Worm (Caenorhabditis elegans) whole organism, early embryonic: ENCODE data around the gene F27D9.13.

Source experiments
- B0310.2 ChIP-seq: sonication (generic microtip); optimal IDR thresholded peaks from 2 replicates; lab custom pipeline; 2016; ENCODE audit warnings: mild to moderate bottlenecking, missing genetic modification characterization, missing compliant biosample characterization
- F13C5.2 ChIP-seq: sonication (generic microtip); optimal IDR thresholded peaks from 2 replicates; lab custom pipeline; 2017; ENCODE audit warnings: mild to moderate bottlenecking, missing genetic modification characterization, inconsistent platforms, missing compliant biosample characterization
- aly-1 ChIP-seq: sonication (generic microtip); optimal IDR thresholded peaks from 2 replicates; lab custom pipeline; 2016; ENCODE audit warnings: missing genetic modification characterization, missing compliant biosample characterization
- ama-1 ChIP-seq: fragments of 150-350 bp; optimal IDR thresholded peaks from 2 replicates; lab custom pipeline; 2014
- ceh-13 ChIP-seq: fragments of 200-800 bp; sonication (Bioruptor generic); optimal IDR thresholded peaks from 2 replicates; lab custom pipeline; 2018; ENCODE audit warnings: mild to moderate bottlenecking, missing genetic modification characterization, missing compliant biosample characterization
- ceh-36 ChIP-seq: sonication (generic microtip); optimal IDR thresholded peaks from 2 replicates; lab custom pipeline; 2016; ENCODE audit warnings: missing genetic modification characterization, inconsistent platforms, missing compliant biosample characterization
- ets-7 ChIP-seq: sonication (generic microtip); optimal IDR thresholded peaks from 2 replicates; lab custom pipeline; 2016; ENCODE audit warnings: missing genotype, missing genetic modification characterization, missing compliant biosample characterization
- flt-1 ChIP-seq: fragments of 200-800 bp; sonication (Bioruptor generic); IDR thresholded peaks from 2 replicates; pipeline ENCODE4 v1.3.6; 2022; ENCODE audit warnings: missing genetic modification characterization, missing compliant biosample characterization
- hmbx-1 ChIP-seq: sonication (generic microtip); optimal IDR thresholded peaks from 2 replicates; lab custom pipeline; 2016; ENCODE audit warnings: mild to moderate bottlenecking, missing genetic modification characterization, missing compliant biosample characterization
- hmg-4 ChIP-seq: fragments of 200-800 bp; sonication (Bioruptor generic); optimal IDR thresholded peaks from 2 replicates; lab custom pipeline; 2018; ENCODE audit warnings: mild to moderate bottlenecking, missing genetic modification characterization, missing compliant biosample characterization
- hnd-1 ChIP-seq: sonication (generic microtip); optimal IDR thresholded peaks from 2 replicates; lab custom pipeline; 2016; ENCODE audit warnings: missing genetic modification characterization, missing compliant biosample characterization
- pes-1 ChIP-seq: fragments of 200-800 bp; sonication (Bioruptor generic); IDR thresholded peaks from 2 replicates; pipeline ENCODE4 v1.3.6; 2022; ENCODE audit warnings: missing genetic modification reagents, missing genetic modification characterization, missing compliant biosample characterization
- scrt-1 ChIP-seq: fragments of 200-800 bp; sonication (Bioruptor generic); IDR thresholded peaks from 2 replicates; pipeline ENCODE4 v1.3.6; 2022; ENCODE audit warnings: missing genetic modification characterization, missing compliant biosample characterization
- sea-1 ChIP-seq: fragments of 200-800 bp; sonication (Bioruptor generic); conservative IDR thresholded peaks from 2 replicates; pipeline ENCODE4 v1.3.6; 2022; ENCODE audit warnings: missing genetic modification characterization, missing compliant biosample characterization
- tbx-11 ChIP-seq: fragments of 200-800 bp; sonication (Bioruptor generic); IDR thresholded peaks from 2 replicates; pipeline ENCODE4 v1.3.6; 2022; ENCODE audit warnings: missing genetic modification characterization, missing compliant biosample characterization
- tbx-37 ChIP-seq: fragments of 200-800 bp; sonication (Bioruptor generic); conservative IDR thresholded peaks from 2 replicates; pipeline ENCODE4 v1.3.6; 2022; ENCODE audit warnings: missing genetic modification reagents, missing genetic modification characterization, missing compliant biosample characterization
- tra-4 ChIP-seq: sonication (generic microtip); optimal IDR thresholded peaks from 2 replicates; lab custom pipeline; 2017; ENCODE audit warnings: missing genetic modification characterization, missing compliant biosample characterization

The F27D9.13 gene

DNA sequence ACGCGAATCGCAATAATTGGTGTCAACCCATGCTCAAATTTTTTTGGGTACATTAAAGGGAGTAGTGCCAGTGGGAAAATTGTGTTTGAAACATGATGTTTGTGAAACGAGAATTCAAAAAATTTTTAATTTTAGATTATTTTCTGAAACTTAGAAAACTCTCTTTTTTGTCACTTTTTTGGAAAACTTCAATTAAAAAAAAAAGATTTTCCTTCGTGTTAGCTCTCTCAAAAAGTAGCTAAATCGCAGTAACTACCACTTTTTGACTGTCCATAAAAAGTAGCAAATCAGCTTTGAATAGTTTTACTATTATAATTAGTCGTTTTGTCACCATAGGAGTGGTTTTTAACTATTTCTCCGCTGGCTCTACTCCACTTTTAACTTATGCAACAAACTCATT, 26.9 kb downstream of the F27D9.13 start:
- TF ChIP-seq tbx-37 (GFP tag; lab: Robert Waterston, UW), result no peak
- TF ChIP-seq ceh-13 (GFP tag; lab: Kevin White, UChicago), result no peak
- no peak for TF ChIP-seq ets-7 (tag; lab: Kevin White, UChicago)
- no peak for TF ChIP-seq hnd-1 (tag; lab: Kevin White, UChicago)
- no peak for TF ChIP-seq B0310.2 (tag; lab: Kevin White, UChicago)
- no peak for TF ChIP-seq sea-1 (GFP tag; lab: Robert Waterston, UW)
- TF ChIP-seq hmg-4 (GFP tag; lab: Kevin White, UChicago), result no peak
- TF ChIP-seq ama-1 (lab: Kevin White, UChicago), result no peak
- TF ChIP-seq aly-1 (tag; lab: Kevin White, UChicago), result no peak
- no peak for TF ChIP-seq scrt-1
- no peak for TF ChIP-seq pes-1 (GFP tag; lab: Robert Waterston, UW)
- no peak for TF ChIP-seq tra-4
- no peak for TF ChIP-seq hmbx-1 (tag; lab: Kevin White, UChicago)
- no peak for TF ChIP-seq flt-1 (GFP tag; lab: Robert Waterston, UW)
- TF ChIP-seq F13C5.2, result no peak
- TF ChIP-seq ceh-36, result no peak
- TF ChIP-seq tbx-11 (GFP tag; lab: Robert Waterston, UW), result no peak

- TF ChIP-seq ets-7 (tag; lab: Kevin White, UChicago) (no peak), tra-4 (no peak), hmbx-1 (tag; lab: Kevin White, UChicago) (no peak), scrt-1 (no peak), hnd-1 (tag; lab: Kevin White, UChicago) (no peak), tbx-11 (GFP tag; lab: Robert Waterston, UW) (no peak), aly-1 (tag; lab: Kevin White, UChicago) (no peak), sea-1 (GFP tag; lab: Robert Waterston, UW) (no peak), hmg-4 (GFP tag; lab: Kevin White, UChicago) (no peak), pes-1 (GFP tag; lab: Robert Waterston, UW) (no peak), tbx-37 (GFP tag; lab: Robert Waterston, UW) (no peak), flt-1 (GFP tag; lab: Robert Waterston, UW) (no peak), F13C5.2 (no peak)
These were observed 28.5 kb downstream of the F27D9.13 start for ce11 chrX:7638790-7639189.

DNA sequence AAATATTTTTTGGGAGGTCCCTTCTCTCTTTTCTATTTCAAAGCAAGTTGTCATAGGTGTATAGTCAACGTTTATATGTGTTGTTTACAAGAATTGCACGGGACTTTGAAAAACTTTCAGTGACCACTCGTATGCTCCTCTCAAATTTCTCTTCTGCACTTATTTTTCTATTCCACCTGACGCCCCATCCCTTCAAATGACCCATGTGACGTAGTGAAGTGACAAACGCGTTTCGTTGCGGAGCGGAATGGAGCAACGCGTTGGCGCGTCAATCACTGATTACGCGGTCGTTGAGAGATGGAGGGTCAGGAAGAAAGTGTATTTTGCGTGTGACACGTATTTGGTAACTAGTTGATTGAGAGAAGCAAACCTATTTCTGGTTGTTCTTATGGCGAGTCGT, 31.2 kb downstream of the F27D9.13 start:
- TF ChIP-seq tbx-11 (GFP tag; lab: Robert Waterston, UW), result no peak
- no peak for TF ChIP-seq sea-1 (GFP tag; lab: Robert Waterston, UW)
- TF ChIP-seq tbx-37 (GFP tag; lab: Robert Waterston, UW), result no peak
- no peak for TF ChIP-seq ceh-36
- no peak for TF ChIP-seq F13C5.2
- no peak for TF ChIP-seq ama-1 (lab: Kevin White, UChicago)
- TF ChIP-seq tra-4, result no peak
- no peak for TF ChIP-seq flt-1 (GFP tag; lab: Robert Waterston, UW)
- TF ChIP-seq B0310.2 (tag; lab: Kevin White, UChicago), result no peak
- no peak for TF ChIP-seq scrt-1
- no peak for TF ChIP-seq ets-7 (tag; lab: Kevin White, UChicago)

ce11 chrX:7627351-7627750, 39.9 kb downstream of the F27D9.13 start, which contains the start of gene nlp-61:
nlp-61 (plus strand) TSS chrX:7627651.
- TF ChIP-seq ama-1 (lab: Kevin White, UChicago), result no peak
- TF ChIP-seq aly-1 (tag; lab: Kevin White, UChicago), result no peak
- no peak for TF ChIP-seq ceh-13 (GFP tag; lab: Kevin White, UChicago)
- TF ChIP-seq ceh-36, result no peak
- TF ChIP-seq ets-7 (tag; lab: Kevin White, UChicago), result no peak
- no peak for TF ChIP-seq tbx-11 (GFP tag; lab: Robert Waterston, UW)
- no peak for TF ChIP-seq hnd-1 (tag; lab: Kevin White, UChicago)
- TF ChIP-seq tra-4, result no peak
- TF ChIP-seq hmg-4 (GFP tag; lab: Kevin White, UChicago), result no peak
- no peak for TF ChIP-seq scrt-1
- no peak for TF ChIP-seq tbx-37 (GFP tag; lab: Robert Waterston, UW)
- no peak for TF ChIP-seq sea-1 (GFP tag; lab: Robert Waterston, UW)
- no peak for TF ChIP-seq F13C5.2
- TF ChIP-seq flt-1 (GFP tag; lab: Robert Waterston, UW), result no peak
